Worm (Caenorhabditis elegans): ENCODE data around the gene F10B5.2.

The F10B5.2 gene

ce11 chrII:8162120-8162648 lies 17.6 kb downstream of the F10B5.2 start, which contains the start of the genes emb-27 and rrf-3:
Gene emb-27 (minus strand): TSS chrII:8162170.
Gene rrf-3 (plus strand): TSS chrII:8162465.
- TF ChIP-seq tbx-11 (GFP tag; IDR thresholded peaks at IDR 0.05) (no peak), B0310.2 (tag; optimal IDR thresholded peaks at IDR 0.05) (no peak), hmbx-1 (tag; optimal IDR thresholded peaks at IDR 0.05) (no peak), hnd-1 (tag; optimal IDR thresholded peaks at IDR 0.05) (no peak), ets-7 (tag; optimal IDR thresholded peaks at IDR 0.05) (no peak), aly-1 (tag; optimal IDR thresholded peaks at IDR 0.05) (no peak), F13C5.2 (tag; optimal IDR thresholded peaks at IDR 0.05) (no peak), sea-1 (GFP tag; conservative IDR thresholded peaks at IDR 0.05) (no peak), ceh-13 (GFP tag; optimal IDR thresholded peaks at IDR 0.05) (no peak), pes-1 (GFP tag; IDR thresholded peaks at IDR 0.05) (no peak), ceh-36 (tag; optimal IDR thresholded peaks at IDR 0.05) (no peak), flt-1 (GFP tag; IDR thresholded peaks at IDR 0.05) (no peak), tbx-37 (GFP tag; conservative IDR thresholded peaks at IDR 0.05) (no peak)

ce11 chrII:8169283-8169682 lies 24.7 kb downstream of the F10B5.2 start, which contains the start of gene T05C12.15:
Gene T05C12.15 (plus strand): TSS chrII:8169583.
- TF ChIP-seq hmbx-1 (tag; optimal IDR thresholded peaks at IDR 0.05), result no peak

ce11 chrII:8170374-8170773 lies 25.8 kb downstream of the F10B5.2 start, which contains the start of gene T05C12.11:
Gene T05C12.11 (minus strand): TSS chrII:8170474.
- no peak for TF ChIP-seq B0310.2 (tag; optimal IDR thresholded peaks at IDR 0.05)
- no peak for TF ChIP-seq tbx-11 (GFP tag; IDR thresholded peaks at IDR 0.05)
- TF ChIP-seq tra-4 (tag; optimal IDR thresholded peaks at IDR 0.05), result no peak
- TF ChIP-seq tbx-37 (GFP tag; conservative IDR thresholded peaks at IDR 0.05), result no peak
- no peak for TF ChIP-seq sea-1 (GFP tag; conservative IDR thresholded peaks at IDR 0.05)
- TF ChIP-seq ama-1 (optimal IDR thresholded peaks at IDR 0.05), result no peak
- no peak for TF ChIP-seq hmbx-1 (tag; optimal IDR thresholded peaks at IDR 0.05)
- no peak for TF ChIP-seq F13C5.2 (tag; optimal IDR thresholded peaks at IDR 0.05)
- no peak for TF ChIP-seq ceh-13 (GFP tag; optimal IDR thresholded peaks at IDR 0.05)
- no peak for TF ChIP-seq aly-1 (tag; optimal IDR thresholded peaks at IDR 0.05)
- no peak for TF ChIP-seq hmg-4 (GFP tag; optimal IDR thresholded peaks at IDR 0.05)
- TF ChIP-seq hnd-1 (tag; optimal IDR thresholded peaks at IDR 0.05), result no peak
- TF ChIP-seq ceh-36 (tag; optimal IDR thresholded peaks at IDR 0.05), result no peak
- no peak for TF ChIP-seq flt-1 (GFP tag; IDR thresholded peaks at IDR 0.05)
- no peak for TF ChIP-seq pes-1 (GFP tag; IDR thresholded peaks at IDR 0.05)
- TF ChIP-seq ets-7 (tag; optimal IDR thresholded peaks at IDR 0.05), result no peak

- no peak for TF ChIP-seq aly-1 (tag; optimal IDR thresholded peaks at IDR 0.05)
- no peak for TF ChIP-seq pes-1 (GFP tag; IDR thresholded peaks at IDR 0.05)
- no peak for TF ChIP-seq ceh-36 (tag; optimal IDR thresholded peaks at IDR 0.05)
- TF ChIP-seq B0310.2 (tag; optimal IDR thresholded peaks at IDR 0.05), result no peak
- TF ChIP-seq ceh-13 (GFP tag; optimal IDR thresholded peaks at IDR 0.05), result no peak
- no peak for TF ChIP-seq hmg-4 (GFP tag; optimal IDR thresholded peaks at IDR 0.05)
- TF ChIP-seq flt-1 (GFP tag; IDR thresholded peaks at IDR 0.05), result no peak
- no peak for TF ChIP-seq ama-1 (optimal IDR thresholded peaks at IDR 0.05)
- TF ChIP-seq ets-7 (tag; optimal IDR thresholded peaks at IDR 0.05), result no peak
- no peak for TF ChIP-seq scrt-1 (GFP tag; IDR thresholded peaks at IDR 0.05)
- TF ChIP-seq F13C5.2 (tag; optimal IDR thresholded peaks at IDR 0.05), result no peak
- TF ChIP-seq tra-4 (tag; optimal IDR thresholded peaks at IDR 0.05), result no peak
- TF ChIP-seq sea-1 (GFP tag; conservative IDR thresholded peaks at IDR 0.05), result no peak
- no peak for TF ChIP-seq hmbx-1 (tag; optimal IDR thresholded peaks at IDR 0.05)
- TF ChIP-seq hnd-1 (tag; optimal IDR thresholded peaks at IDR 0.05), result no peak
- no peak for TF ChIP-seq tbx-37 (GFP tag; conservative IDR thresholded peaks at IDR 0.05)
- TF ChIP-seq tbx-11 (GFP tag; IDR thresholded peaks at IDR 0.05), result no peak
Observed at ce11 chrII:8173449-8173848, 28.9 kb downstream of the F10B5.2 start, which contains the start of the genes decr-1.3 and T05C12.1. Gene decr-1.3 (minus strand): TSS chrII:8173549. Gene T05C12.1 (plus strand): TSS chrII:8173680.

- no peak for TF ChIP-seq pes-1 (GFP tag; IDR thresholded peaks at IDR 0.05)
- TF ChIP-seq ceh-36 (tag; optimal IDR thresholded peaks at IDR 0.05), result no peak
- no peak for TF ChIP-seq ceh-13 (GFP tag; optimal IDR thresholded peaks at IDR 0.05)
- TF ChIP-seq ama-1 (optimal IDR thresholded peaks at IDR 0.05), result no peak
Observed at ce11 chrII:8174148-8174547, 29.6 kb downstream of the F10B5.2 start.

- TF ChIP-seq tra-4 (tag; optimal IDR thresholded peaks at IDR 0.05), result no peak
- TF ChIP-seq F13C5.2 (tag; optimal IDR thresholded peaks at IDR 0.05), result no peak
- TF ChIP-seq ets-7 (tag; optimal IDR thresholded peaks at IDR 0.05), result no peak
- TF ChIP-seq pes-1 (GFP tag; IDR thresholded peaks at IDR 0.05), result no peak
- TF ChIP-seq ceh-13 (GFP tag; optimal IDR thresholded peaks at IDR 0.05), result no peak
- no peak for TF ChIP-seq scrt-1 (GFP tag; IDR thresholded peaks at IDR 0.05)
Observed at ce11 chrII:8177095-8177494, 32.5 kb downstream of the F10B5.2 start, which contains the start of gene acr-14. Gene acr-14 (minus strand): TSS chrII:8177195.

- no peak for TF ChIP-seq ama-1 (optimal IDR thresholded peaks at IDR 0.05)
Observed at ce11 chrII:8178614-8179013, 34.1 kb downstream of the F10B5.2 start.

- no peak for TF ChIP-seq tbx-11 (GFP tag; IDR thresholded peaks at IDR 0.05)
Observed at ce11 chrII:8180281-8180680, 35.7 kb downstream of the F10B5.2 start, which contains the start of gene T05C12.4. Gene T05C12.4 (minus strand): TSS chrII:8180381.

- TF ChIP-seq hnd-1 (tag; optimal IDR thresholded peaks at IDR 0.05) (no peak), tbx-37 (GFP tag; conservative IDR thresholded peaks at IDR 0.05) (no peak), aly-1 (tag; optimal IDR thresholded peaks at IDR 0.05) (no peak), flt-1 (GFP tag; IDR thresholded peaks at IDR 0.05) (no peak), F13C5.2 (tag; optimal IDR thresholded peaks at IDR 0.05) (no peak), scrt-1 (GFP tag; IDR thresholded peaks at IDR 0.05) (no peak), ceh-36 (tag; optimal IDR thresholded peaks at IDR 0.05) (no peak), ceh-13 (GFP tag; optimal IDR thresholded peaks at IDR 0.05) (no peak), tbx-11 (GFP tag; IDR thresholded peaks at IDR 0.05) (no peak)
Observed at ce11 chrII:8181437-8181836, 36.9 kb downstream of the F10B5.2 start, which contains the start of gene dylt-3. Gene dylt-3 (plus strand): TSS chrII:8181737.
